Worm (Caenorhabditis elegans): ENCODE measurements around the gene F25B5.6.

- TF ChIP-seq gei-8 (GFP tag; optimal IDR thresholded peaks at IDR 0.05) (no peak), ama-1 (optimal IDR thresholded peaks at IDR 0.05) (no peak), fos-1 (tag; optimal IDR thresholded peaks at IDR 0.05) (no peak)
These were observed at the start of gene F25B5.6, which contains the start of gene F25B5.3 for ce11 chrIII:5948162-5948933.
